Fruit fly (Drosophila melanogaster) whole organism, wandering third instar larva: ENCODE results near the gene mab-21.
A peak's percentile ranks its signal among the peaks of the same experiment; 100 is the strongest.

ENCODE experiments used
- CG32264 ChIP-seq: fragments of 200-800 bp; sonication (Bioruptor generic); optimal IDR thresholded peaks from 2 replicates; lab custom pipeline; 2016; ENCODE audit warnings: missing biosample characterization, missing genetic modification characterization
- CG9705 ChIP-seq: fragments of 200-800 bp; sonication (Bioruptor generic); optimal IDR thresholded peaks from 2 replicates; lab custom pipeline; 2018; ENCODE audit warnings: missing biosample characterization, mild to moderate bottlenecking, missing genetic modification characterization
- CrebA ChIP-seq: fragments of 200-800 bp; sonication (Bioruptor generic); optimal IDR thresholded peaks from 2 replicates; lab custom pipeline; 2016; ENCODE audit warnings: missing biosample characterization, mild to moderate bottlenecking, missing genetic modification characterization, borderline replicate concordance
- Dfd ChIP-seq: fragments of >200 bp; optimal IDR thresholded peaks from 2 replicates; lab custom pipeline; 2017; ENCODE audit warnings: missing biosample characterization, missing genetic modification characterization
- Dif ChIP-seq: fragments of 200-275, 200-300 bp; sonication (Bioruptor generic); optimal IDR thresholded peaks from 2 replicates; lab custom pipeline; 2018; ENCODE audit warnings: missing biosample characterization, missing genetic modification characterization; ENCODE audit not compliant: partially characterized antibody
- GATAd ChIP-seq: sonication (Bioruptor generic); optimal IDR thresholded peaks from 2 replicates; lab custom pipeline; 2016; ENCODE audit warnings: missing biosample characterization, missing genetic modification characterization
- HLH106 ChIP-seq: fragments of 200-800 bp; optimal IDR thresholded peaks from 3 replicates; lab custom pipeline; 2019; ENCODE audit warnings: missing biosample characterization, mild to moderate bottlenecking, missing genetic modification characterization, moderate library complexity
- Hnf4 ChIP-seq: fragments of 200-800 bp; sonication (Bioruptor generic); optimal IDR thresholded peaks from 2 replicates; lab custom pipeline; 2016; ENCODE audit warnings: missing biosample characterization, mild to moderate bottlenecking, missing genetic modification characterization
- Hr78 ChIP-seq: fragments of >200 bp; optimal IDR thresholded peaks from 2 replicates; lab custom pipeline; 2017; ENCODE audit warnings: missing biosample characterization, missing genetic modification characterization
- Hr83 ChIP-seq: fragments of 200-300 bp; sonication (Bioruptor generic); optimal IDR thresholded peaks from 2 replicates; lab custom pipeline; 2016; ENCODE audit warnings: missing biosample characterization, mild to moderate bottlenecking, missing genetic modification characterization, moderate library complexity; ENCODE audit not compliant: poor library complexity, severe bottlenecking
- Jra ChIP-seq: sonication (Bioruptor generic); optimal IDR thresholded peaks from 2 replicates; lab custom pipeline; 2016; ENCODE audit warnings: missing biosample characterization, missing genetic modification characterization
- Mio ChIP-seq: sonication (Bioruptor generic); optimal IDR thresholded peaks from 2 replicates; lab custom pipeline; 2016; ENCODE audit warnings: missing biosample characterization, missing genetic modification characterization
- Myc ChIP-seq: fragments of >200 bp; optimal IDR thresholded peaks from 2 replicates; lab custom pipeline; 2017
- N ChIP-seq: fragments of >200 bp; optimal IDR thresholded peaks from 2 replicates; lab custom pipeline; 2018; ENCODE audit warnings: missing biosample characterization, missing external identifiers, missing genetic modification characterization
- OdsH ChIP-seq: fragments of 200-800 bp; sonication (Bioruptor generic); optimal IDR thresholded peaks from 2 replicates; lab custom pipeline; 2016; ENCODE audit warnings: missing biosample characterization, mild to moderate bottlenecking, missing genetic modification characterization
- Rel ChIP-seq, 2 experiments: fragments of 200-800 bp; sonication (Bioruptor generic) in 1 of 2; optimal IDR thresholded peaks; 2 replicates in 1 of 2; 3 replicates in 1 of 2; lab custom pipeline; 2016 to 2019; ENCODE audit warnings: mild to moderate bottlenecking in 2 of 2, missing biosample characterization in 2 of 2, missing genetic modification characterization in 2 of 2, moderate library complexity in 1 of 2
- Sp1 ChIP-seq: fragments of 200-800 bp; sonication (Bioruptor generic); optimal IDR thresholded peaks from 3 replicates; lab custom pipeline; 2019; ENCODE audit warnings: missing biosample characterization, mild to moderate bottlenecking, missing genetic modification characterization, moderate library complexity
- Vsx2 ChIP-seq: fragments of 200-300, 225-300 bp; sonication (Bioruptor generic); optimal IDR thresholded peaks from 2 replicates; lab custom pipeline; 2018; ENCODE audit warnings: missing biosample characterization, missing genetic modification characterization; ENCODE audit not compliant: partially characterized antibody
- br ChIP-seq: fragments of 200-800 bp; sonication (Bioruptor generic); optimal IDR thresholded peaks from 2 replicates; lab custom pipeline; 2016; ENCODE audit warnings: missing biosample characterization, missing genetic modification characterization
- brk ChIP-seq: fragments of 200-800 bp; sonication (Bioruptor generic); optimal IDR thresholded peaks from 2 replicates; lab custom pipeline; 2016; ENCODE audit warnings: missing biosample characterization, mild to moderate bottlenecking, missing genetic modification characterization
- dl ChIP-seq, 2 experiments: fragments of 175-275, 200-275 bp in 1 of 2; fragments of 200-275 bp in 1 of 2; sonication (Bioruptor generic); optimal IDR thresholded peaks; lab custom pipeline; 2018; ENCODE audit warnings: mild to moderate bottlenecking in 2 of 2, missing biosample characterization in 2 of 2, missing genetic modification characterization in 2 of 2, moderate library complexity in 2 of 2; ENCODE audit not compliant: partially characterized antibody in 2 of 2, insufficient read depth in 1 of 2
- dmrt93B ChIP-seq: fragments of 200-800 bp; sonication (Bioruptor generic); optimal IDR thresholded peaks from 2 replicates; lab custom pipeline; 2018; ENCODE audit warnings: missing biosample characterization, mild to moderate bottlenecking, missing genetic modification characterization
- dsf ChIP-seq: sonication (Bioruptor generic); optimal IDR thresholded peaks from 2 replicates; lab custom pipeline; 2016; ENCODE audit warnings: missing biosample characterization, missing genetic modification characterization, borderline replicate concordance
- ey ChIP-seq: fragments of 200-800 bp; sonication (Bioruptor generic); optimal IDR thresholded peaks from 2 replicates; lab custom pipeline; 2016; ENCODE audit warnings: missing biosample characterization, missing genetic modification characterization
- foxo ChIP-seq, 2 experiments: fragments of 200-800 bp; sonication (Bioruptor generic); optimal IDR thresholded peaks; 2 replicates in 1 of 2; 3 replicates in 1 of 2; lab custom pipeline; 2016 to 2017; ENCODE audit warnings: missing biosample characterization in 2 of 2, missing genetic modification characterization in 2 of 2
- fru ChIP-seq: fragments of 200-800 bp; sonication (Bioruptor generic); optimal IDR thresholded peaks from 3 replicates; lab custom pipeline; 2016; ENCODE audit warnings: missing biosample characterization, mild to moderate bottlenecking, missing genetic modification characterization
- h ChIP-seq: fragments of 200-800 bp; sonication (Bioruptor generic); optimal IDR thresholded peaks from 3 replicates; lab custom pipeline; 2016; ENCODE audit warnings: missing biosample characterization, mild to moderate bottlenecking, missing genetic modification characterization
- jim ChIP-seq: fragments of 175-275, 200-325 bp; sonication (Bioruptor generic); optimal IDR thresholded peaks from 2 replicates; lab custom pipeline; 2016; ENCODE audit warnings: missing biosample characterization, mild to moderate bottlenecking, missing genetic modification characterization
- lola ChIP-seq: fragments of >200 bp; optimal IDR thresholded peaks from 2 replicates; lab custom pipeline; 2017; ENCODE audit warnings: missing biosample characterization, missing genetic modification characterization
- pan ChIP-seq: fragments of >200 bp; optimal IDR thresholded peaks from 2 replicates; lab custom pipeline; 2017
- psq ChIP-seq: fragments of 200-800 bp; sonication (Bioruptor generic); optimal IDR thresholded peaks from 3 replicates; lab custom pipeline; 2017; ENCODE audit warnings: missing biosample characterization, mild to moderate bottlenecking, missing genetic modification characterization, moderate library complexity
- rgr ChIP-seq: fragments of 200-800 bp; sonication (Bioruptor generic); optimal IDR thresholded peaks from 3 replicates; lab custom pipeline; 2016; ENCODE audit warnings: missing biosample characterization, mild to moderate bottlenecking, missing genetic modification characterization
- sage ChIP-seq: fragments of 200-800 bp; sonication (Bioruptor generic); optimal IDR thresholded peaks from 2 replicates; lab custom pipeline; 2016; ENCODE audit warnings: missing biosample characterization, mild to moderate bottlenecking, missing genetic modification characterization
- sv ChIP-seq: fragments of 200-800 bp; sonication (Bioruptor generic); optimal IDR thresholded peaks from 3 replicates; lab custom pipeline; 2016; ENCODE audit warnings: missing biosample characterization, missing genetic modification characterization
- tai ChIP-seq: sonication (Bioruptor generic); optimal IDR thresholded peaks from 2 replicates; lab custom pipeline; 2016; ENCODE audit warnings: missing biosample characterization, missing genetic modification characterization
- usp ChIP-seq: fragments of >200 bp; optimal IDR thresholded peaks from 2 replicates; lab custom pipeline; 2017; ENCODE audit warnings: missing biosample characterization, missing genetic modification characterization
- woc ChIP-seq: sonication (Bioruptor generic); optimal IDR thresholded peaks from 2 replicates; lab custom pipeline; 2016; ENCODE audit warnings: missing biosample characterization, mild to moderate bottlenecking, missing genetic modification characterization

The mab-21 gene

dm6 chrX:5969860-5970665 is 42.9 kb downstream of the mab-21 start:
- no peak for TF ChIP-seq OdsH (GFP tag; lab: Kevin White, UChicago)
- no peak for TF ChIP-seq sage (GFP tag; lab: Kevin White, UChicago)
- no peak for TF ChIP-seq Dif
- TF ChIP-seq dl (GFP tag; optimal IDR thresholded peaks at IDR 0.05; lab: Kevin White, UChicago; ENCODE audit: insufficient read depth in 1 of 2, partially characterized antibody in 2 of 2): no peak
- TF ChIP-seq lola (GFP tag; lab: Kevin White, UChicago): no peak
- no peak for TF ChIP-seq CrebA (GFP tag; lab: Kevin White, UChicago)
- TF ChIP-seq CG32264 (GFP tag; lab: Kevin White, UChicago): no peak
- TF ChIP-seq psq (GFP tag; lab: Kevin White, UChicago): peak; percentile 23
- peak; percentile 25 for TF ChIP-seq fru (GFP tag; lab: Kevin White, UChicago)
- no peak for TF ChIP-seq usp (GFP tag; lab: Kevin White, UChicago)
- TF ChIP-seq Sp1 (GFP tag; lab: Kevin White, UChicago): peak; percentile 32
- TF ChIP-seq h (GFP tag; lab: Kevin White, UChicago): peak; percentile 23
- TF ChIP-seq Hnf4 (GFP tag; lab: Kevin White, UChicago): no peak
- no peak for TF ChIP-seq brk (GFP tag; lab: Kevin White, UChicago)
- TF ChIP-seq pan (lab: Kevin White, UChicago): no peak
- TF ChIP-seq sv (GFP tag; lab: Kevin White, UChicago): peak; percentile 11
- no peak for TF ChIP-seq Myc (lab: Kevin White, UChicago)
- TF ChIP-seq CG9705 (GFP tag; lab: Kevin White, UChicago): no peak
- TF ChIP-seq HLH106 (tag; lab: Kevin White, UChicago): peak; percentile 44
- TF ChIP-seq foxo (GFP tag; optimal IDR thresholded peaks at IDR 0.05; lab: Kevin White, UChicago): peak in 1 of 2 experiments; percentile 38
- TF ChIP-seq GATAd: no peak

- TF ChIP-seq h (GFP tag; lab: Kevin White, UChicago) (peak; percentile 7), fru (GFP tag; lab: Kevin White, UChicago) (peak; percentile 26), foxo (GFP tag; optimal IDR thresholded peaks at IDR 0.05; lab: Kevin White, UChicago) (peak in 1 of 2 experiments; percentile 8), psq (GFP tag; lab: Kevin White, UChicago) (no peak)
Measured at dm6 chrX:5968094-5968723, 44.8 kb downstream of the mab-21 start.

DNA sequence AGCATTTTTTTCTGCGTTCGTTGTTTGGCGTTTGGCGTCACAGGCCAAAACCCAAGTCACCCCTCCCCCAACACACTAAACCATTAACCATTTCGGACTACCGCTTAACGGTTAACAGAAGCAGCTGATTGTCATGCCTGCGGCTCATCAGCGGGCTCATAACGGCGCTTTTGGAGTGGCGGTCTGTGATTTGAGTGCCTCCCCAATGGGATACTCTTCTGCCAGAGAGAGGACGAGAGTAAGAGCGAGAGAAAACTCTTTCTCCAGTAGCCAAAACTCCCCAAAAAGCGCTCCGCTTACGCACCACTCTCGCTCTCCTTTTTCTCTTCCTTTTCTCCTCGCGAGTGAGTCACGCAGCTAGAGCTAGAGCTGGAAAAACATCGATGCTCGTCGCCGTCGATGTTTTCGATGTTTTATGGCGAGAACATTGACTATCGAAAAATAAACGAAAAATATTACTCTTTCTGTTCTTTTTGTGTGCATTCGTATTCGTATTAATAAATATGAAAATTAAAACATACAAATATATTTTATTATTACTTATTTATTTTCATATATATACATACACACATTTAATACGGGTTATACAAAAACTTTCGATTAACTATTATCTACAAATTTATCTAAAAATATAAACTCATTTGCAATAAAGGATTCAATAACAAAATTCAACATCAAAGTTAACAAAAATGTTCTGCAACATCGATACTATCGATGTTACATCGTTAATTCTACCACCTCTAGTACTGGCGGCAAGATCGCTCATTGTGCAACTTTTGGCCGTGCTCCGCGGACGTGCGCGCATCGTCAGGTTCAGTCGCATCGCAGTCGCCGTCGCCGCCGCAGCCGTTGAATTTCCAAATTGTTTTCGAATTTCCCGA is 47.2 kb downstream of the mab-21 start, which contains the start of gene Grip:
Gene Grip (plus strand): TSS at position 763 of the 881 bp plus-strand sequence.
- TF ChIP-seq ey (GFP tag; lab: Kevin White, UChicago) (no peak), CrebA (GFP tag; lab: Kevin White, UChicago) (no peak), Mio (GFP tag; lab: Kevin White, UChicago) (no peak), Hr83 (GFP tag; lab: Kevin White, UChicago) (no peak), Jra (peak; percentile 22), sage (GFP tag; lab: Kevin White, UChicago) (no peak), dl (GFP tag; optimal IDR thresholded peaks at IDR 0.05; lab: Kevin White, UChicago; ENCODE audit: insufficient read depth in 1 of 2, partially characterized antibody in 2 of 2) (peak; percentile 53 to 63), h (GFP tag; lab: Kevin White, UChicago) (peak; percentile 5), CG9705 (GFP tag; lab: Kevin White, UChicago) (no peak), pan (lab: Kevin White, UChicago) (no peak), br (no peak), Dif (peak; percentile 10), N (GFP tag; lab: Kevin White, UChicago) (no peak), jim (no peak), Hr78 (GFP tag; lab: Kevin White, UChicago) (no peak), Vsx2 (GFP tag; lab: Kevin White, UChicago) (no peak), CG32264 (GFP tag; lab: Kevin White, UChicago) (no peak), foxo (GFP tag; optimal IDR thresholded peaks at IDR 0.05; lab: Kevin White, UChicago) (peak in 1 of 2 experiments; percentile 26), fru (GFP tag; lab: Kevin White, UChicago) (peak; percentile 5), tai (GFP tag; lab: Kevin White, UChicago) (no peak), lola (GFP tag; lab: Kevin White, UChicago) (no peak), dsf (GFP tag; lab: Kevin White, UChicago) (no peak), Myc (lab: Kevin White, UChicago) (no peak), Hnf4 (GFP tag; lab: Kevin White, UChicago) (peak; percentile 25), GATAd (no peak), sv (GFP tag; lab: Kevin White, UChicago) (no peak), rgr (peak; percentile 2), HLH106 (tag; lab: Kevin White, UChicago) (peak; percentile 26), Sp1 (GFP tag; lab: Kevin White, UChicago) (peak; percentile 28), Dfd (GFP tag; lab: Kevin White, UChicago) (no peak), woc (GFP tag; lab: Kevin White, UChicago) (peak; percentile 38), brk (GFP tag; lab: Kevin White, UChicago) (no peak), Rel (GFP tag; optimal IDR thresholded peaks at IDR 0.05; lab: Kevin White, UChicago) (no peak), Rel (tag; optimal IDR thresholded peaks at IDR 0.05; lab: Kevin White, UChicago) (no peak), dmrt93B (GFP tag; lab: Kevin White, UChicago) (no peak)
